Fruit fly (Drosophila melanogaster): ENCODE data around the gene ImpE2.
A peak's percentile ranks its signal among the peaks of the same experiment; 100 is the strongest.

DNA sequence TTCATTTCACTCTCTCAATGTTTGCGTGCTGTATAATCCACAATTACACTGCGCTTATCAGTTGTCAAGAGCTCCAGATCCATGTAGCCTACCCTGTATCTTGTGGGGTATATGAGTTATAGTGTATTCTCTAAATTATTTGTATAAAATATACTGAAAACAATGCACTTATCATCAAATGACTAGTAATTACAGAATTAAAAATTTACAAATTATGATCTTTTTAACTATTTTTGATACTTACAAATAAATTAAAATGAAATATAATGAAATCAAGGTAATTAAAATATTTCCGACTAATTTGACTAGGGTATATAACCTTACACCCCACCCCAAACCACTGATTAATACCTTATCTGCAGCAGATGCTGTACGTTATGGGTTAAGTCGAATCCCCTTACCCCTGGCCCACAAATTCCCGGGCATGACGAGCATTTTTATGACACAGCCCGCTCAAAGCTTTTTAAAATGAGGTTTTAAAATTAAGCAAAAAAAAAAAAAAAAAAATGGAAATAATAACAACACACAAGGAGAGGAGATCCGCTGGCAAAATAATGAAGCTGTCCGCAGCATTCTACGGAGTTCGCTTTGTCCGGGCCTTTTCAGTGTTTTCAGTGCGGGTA lies 27.3 kb downstream of the ImpE2 start:
- TF ChIP-seq EcR (GFP tag; optimal IDR thresholded peaks at IDR 0.05) (no peak), Snoo (tag; optimal IDR thresholded peaks at IDR 0.05) (peak; percentile 13), CG8301 (tag; optimal IDR thresholded peaks at IDR 0.05) (no peak), CG32121 (GFP tag; IDR thresholded peaks at IDR 0.05) (no peak), rn (GFP tag; IDR thresholded peaks at IDR 0.05) (no peak), fd96Ca (GFP tag; IDR thresholded peaks at IDR 0.05) (peak; percentile 45; the same call in 1 of the 3 replicates), CG14655 (GFP tag; optimal IDR thresholded peaks at IDR 0.05) (peak; percentile 21), Pif1B (GFP tag; optimal IDR thresholded peaks at IDR 0.05) (no peak), CG15710 (tag; optimal IDR thresholded peaks at IDR 0.05) (peak; percentile 39), gl (tag; optimal IDR thresholded peaks at IDR 0.05) (no peak), Pif1A (GFP tag; optimal IDR thresholded peaks at IDR 0.05) (no peak), CG12605 (GFP tag; IDR thresholded peaks at IDR 0.05) (0 out of 2 replicates have a peak, but pooled peaks have one; percentile 21), CG34367 (tag; optimal IDR thresholded peaks at IDR 0.05) (no peak), CG9948 (tag; optimal IDR thresholded peaks at IDR 0.05) (no peak)

All from whole organism, pupa.